Worm (Caenorhabditis elegans) whole organism, mixed stage, embryonic: ENCODE data around the gene lgc-6.
A peak's percentile ranks its signal among the peaks of the same experiment; 100 is the strongest.

ENCODE experiments used
- M03D4.4 ChIP-seq: sonication (generic microtip); optimal IDR thresholded peaks from 2 replicates; lab custom pipeline; 2017; ENCODE audit warnings: mild to moderate bottlenecking, missing genetic modification characterization, missing compliant biosample characterization
- bed-3 ChIP-seq: fragments of 200-800 bp; sonication (Bioruptor generic); optimal IDR thresholded peaks from 3 replicates; lab custom pipeline; 2018; ENCODE audit warnings: mild to moderate bottlenecking, missing genetic modification characterization, moderate library complexity, missing compliant biosample characterization
- blmp-1 ChIP-seq: fragments of 150-350 bp; optimal IDR thresholded peaks from 2 replicates; lab custom pipeline; 2014; ENCODE audit warnings: missing biosample characterization, missing genetic modification characterization
- ceh-39 ChIP-seq: fragments of 150-350 bp; optimal IDR thresholded peaks from 2 replicates; lab custom pipeline; 2014; ENCODE audit warnings: missing biosample characterization, missing genetic modification characterization
- ceh-43 ChIP-seq: fragments of 200-800 bp; sonication (Bioruptor generic); optimal IDR thresholded peaks from 2 replicates; lab custom pipeline; 2018; ENCODE audit warnings: mild to moderate bottlenecking, missing genetic modification characterization, moderate library complexity, missing compliant biosample characterization
- ces-1 ChIP-seq: fragments of 150-350 bp; optimal IDR thresholded peaks from 2 replicates; lab custom pipeline; 2014; ENCODE audit warnings: missing biosample characterization, missing genetic modification reagents, missing genetic modification characterization
- cnd-1 ChIP-seq: fragments of 200-800 bp; sonication (Bioruptor generic); optimal IDR thresholded peaks from 2 replicates; lab custom pipeline; 2018; ENCODE audit warnings: mild to moderate bottlenecking, missing genetic modification characterization, missing compliant biosample characterization
- drap-1 ChIP-seq: fragments of 200-800 bp; sonication (Bioruptor generic); optimal IDR thresholded peaks from 3 replicates; lab custom pipeline; 2018; ENCODE audit warnings: mild to moderate bottlenecking, missing genetic modification characterization, missing compliant biosample characterization
- elt-1 ChIP-seq: sonication (generic microtip); optimal IDR thresholded peaks from 2 replicates; lab custom pipeline; 2017; ENCODE audit warnings: missing genetic modification characterization, mild to moderate bottlenecking, missing compliant biosample characterization, antibody characterized with exemption, moderate library complexity, borderline replicate concordance; ENCODE audit not compliant: insufficient read depth
- elt-3 ChIP-seq: fragments of 150-350 bp; optimal IDR thresholded peaks from 2 replicates; lab custom pipeline; 2014; ENCODE audit warnings: missing biosample characterization, missing genetic modification characterization
- flh-1 ChIP-seq: fragments of 200-800 bp; sonication (Bioruptor generic); optimal IDR thresholded peaks from 2 replicates; lab custom pipeline; 2018; ENCODE audit warnings: mild to moderate bottlenecking, missing genetic modification characterization, moderate library complexity, missing compliant biosample characterization
- ham-2 ChIP-seq: fragments of 200-800 bp; sonication (Bioruptor generic); optimal IDR thresholded peaks from 2 replicates; lab custom pipeline; 2018; ENCODE audit warnings: mild to moderate bottlenecking, missing genetic modification characterization, missing compliant biosample characterization
- lin-13 ChIP-seq: fragments of 150-350 bp; optimal IDR thresholded peaks from 2 replicates; lab custom pipeline; 2014; ENCODE audit warnings: missing biosample characterization, missing genetic modification characterization
- lin-32 ChIP-seq: fragments of 200-800 bp; sonication (Bioruptor generic); optimal IDR thresholded peaks from 2 replicates; lab custom pipeline; 2018; ENCODE audit warnings: mild to moderate bottlenecking, missing genetic modification characterization, missing compliant biosample characterization
- lsy-2 ChIP-seq: fragments of 150-350 bp; optimal IDR thresholded peaks from 2 replicates; lab custom pipeline; 2014; ENCODE audit warnings: missing biosample characterization, missing genetic modification characterization
- mab-5 ChIP-seq: fragments of 150-350 bp; optimal IDR thresholded peaks from 2 replicates; lab custom pipeline; 2014; ENCODE audit warnings: missing biosample characterization, missing genetic modification characterization
- mep-1 ChIP-seq: fragments of 150-350 bp; optimal IDR thresholded peaks from 2 replicates; lab custom pipeline; 2017; ENCODE audit warnings: missing biosample characterization, missing genetic modification reagents, missing genetic modification characterization, inconsistent platforms
- mls-2 ChIP-seq: sonication (generic microtip); optimal IDR thresholded peaks from 2 replicates; lab custom pipeline; 2016; ENCODE audit warnings: mild to moderate bottlenecking, missing genetic modification characterization, moderate library complexity, missing compliant biosample characterization
- nhr-12 ChIP-seq: fragments of 150-350 bp; optimal IDR thresholded peaks from 2 replicates; lab custom pipeline; 2014; ENCODE audit warnings: missing biosample characterization, missing genetic modification characterization
- nhr-2 ChIP-seq: fragments of 150-350 bp; optimal IDR thresholded peaks from 2 replicates; lab custom pipeline; 2014; ENCODE audit warnings: missing biosample characterization, missing genetic modification characterization
- nhr-237 ChIP-seq: fragments of 150-350 bp; optimal IDR thresholded peaks from 2 replicates; lab custom pipeline; 2014; ENCODE audit warnings: missing biosample characterization, missing genetic modification characterization
- nhr-28 ChIP-seq: fragments of 150-350 bp; optimal IDR thresholded peaks from 2 replicates; lab custom pipeline; 2014; ENCODE audit warnings: missing biosample characterization, missing genetic modification characterization
- nhr-76 ChIP-seq: sonication (generic microtip); optimal IDR thresholded peaks from 2 replicates; lab custom pipeline; 2017; ENCODE audit warnings: missing biosample characterization, missing genetic modification characterization
- pha-4 ChIP-seq: fragments of 150-350 bp; optimal IDR thresholded peaks from 2 replicates; lab custom pipeline; 2018; ENCODE audit warnings: missing biosample characterization, missing genetic modification reagents, missing genetic modification characterization
- sem-2 ChIP-seq: fragments of 200-800 bp; sonication (Bioruptor generic); optimal IDR thresholded peaks from 2 replicates; lab custom pipeline; 2018; ENCODE audit warnings: mild to moderate bottlenecking, missing genetic modification characterization, missing compliant biosample characterization
- snpc-4 ChIP-seq: fragments of 150-350 bp; optimal IDR thresholded peaks from 2 replicates; lab custom pipeline; 2014; ENCODE audit warnings: missing biosample characterization, missing genetic modification characterization
- sptf-1 ChIP-seq: sonication (generic microtip); optimal IDR thresholded peaks from 2 replicates; lab custom pipeline; 2017; ENCODE audit warnings: mild to moderate bottlenecking, missing genetic modification characterization, moderate library complexity, missing compliant biosample characterization
- tbx-8 ChIP-seq: fragments of 200-800 bp; sonication (Bioruptor generic); optimal IDR thresholded peaks from 2 replicates; lab custom pipeline; 2018; ENCODE audit warnings: mild to moderate bottlenecking, missing genetic modification characterization, moderate library complexity, missing compliant biosample characterization
- unc-120 ChIP-seq: sonication (generic microtip); optimal IDR thresholded peaks from 2 replicates; lab custom pipeline; 2017; ENCODE audit warnings: missing genetic modification characterization, missing compliant biosample characterization; ENCODE audit not compliant: poor library complexity, severe bottlenecking
- unc-39 ChIP-seq: fragments of 150-350 bp; optimal IDR thresholded peaks from 2 replicates; lab custom pipeline; 2014; ENCODE audit warnings: missing biosample characterization, missing genetic modification characterization
- unc-62 ChIP-seq: fragments of 150-350 bp; optimal IDR thresholded peaks from 2 replicates; lab custom pipeline; 2014; ENCODE audit warnings: missing biosample characterization, missing genetic modification reagents, missing genetic modification characterization
- zip-8 ChIP-seq: fragments of 150-350 bp; optimal IDR thresholded peaks from 2 replicates; lab custom pipeline; 2014; ENCODE audit warnings: missing biosample characterization, missing genetic modification characterization
- ztf-11 ChIP-seq: fragments of 150-350 bp; optimal IDR thresholded peaks from 2 replicates; lab custom pipeline; 2014; ENCODE audit warnings: missing biosample characterization, missing genetic modification characterization

Gene lgc-6

ce11 chrIV:8300468-8300867 lies 39.3 kb upstream of the lgc-6 start, which contains the start of gene F35H10.5:
F35H10.5 (plus strand) TSS chrIV:8300768.
- TF ChIP-seq bed-3 (GFP tag; lab: Kevin White, UChicago) (no peak), flh-1 (GFP tag; lab: Kevin White, UChicago) (no peak), lsy-2 (tag; lab: Kevin White, UChicago) (no peak), ham-2 (GFP tag; lab: Kevin White, UChicago) (no peak), tbx-8 (GFP tag; lab: Kevin White, UChicago) (no peak), pha-4 (tag; lab: Kevin White, UChicago) (no peak), drap-1 (GFP tag; lab: Kevin White, UChicago) (no peak), lin-32 (GFP tag; lab: Kevin White, UChicago) (no peak), mep-1 (no peak), ces-1 (GFP tag; lab: Kevin White, UChicago) (no peak), ztf-11 (tag; lab: Kevin White, UChicago) (no peak), zip-8 (tag; lab: Kevin White, UChicago) (no peak)
- TF ChIP-seq, all 35 proteins: peak for 0

- peak; percentile 7 for TF ChIP-seq nhr-237
- no peak for TF ChIP-seq bed-3 (GFP tag; lab: Kevin White, UChicago)
- TF ChIP-seq flh-1 (GFP tag; lab: Kevin White, UChicago): no peak
- no peak for TF ChIP-seq ham-2 (GFP tag; lab: Kevin White, UChicago)
- TF ChIP-seq sem-2 (GFP tag; lab: Kevin White, UChicago): no peak
- TF ChIP-seq zip-8 (tag; lab: Kevin White, UChicago): no peak
- TF ChIP-seq snpc-4 (tag; lab: Kevin White, UChicago): no peak
- TF ChIP-seq, all 35 proteins: peak for 1
These were observed 37.8 kb upstream of the lgc-6 start for ce11 chrIV:8301925-8302324.

- TF ChIP-seq blmp-1 (tag; lab: Kevin White, UChicago) (peak; percentile 61), mab-5 (no peak)
- TF ChIP-seq, all 35 proteins: peak for 1
These were observed 37.0 kb upstream of the lgc-6 start for ce11 chrIV:8302648-8303161.

ce11 chrIV:8303668-8304067 lies 36.1 kb upstream of the lgc-6 start, which contains the start of gene vha-5:
vha-5 (plus strand) TSS chrIV:8303968.
- TF ChIP-seq ztf-11 (tag; lab: Kevin White, UChicago) (no peak), elt-1 (tag; lab: Kevin White, UChicago) (no peak), mep-1 (no peak), nhr-2 (tag; lab: Kevin White, UChicago) (no peak), nhr-12 (tag; lab: Kevin White, UChicago) (no peak), sptf-1 (tag; lab: Kevin White, UChicago) (no peak), unc-120 (tag; lab: Kevin White, UChicago) (no peak), elt-3 (tag; lab: Kevin White, UChicago) (no peak), nhr-237 (no peak), ceh-39 (tag; lab: Kevin White, UChicago) (no peak), pha-4 (tag; lab: Kevin White, UChicago) (no peak), nhr-28 (tag; lab: Kevin White, UChicago) (no peak), flh-1 (GFP tag; lab: Kevin White, UChicago) (no peak), lin-13 (no peak), mls-2 (tag; lab: Kevin White, UChicago) (no peak)

- TF ChIP-seq nhr-12 (tag; lab: Kevin White, UChicago) (no peak), ceh-39 (tag; lab: Kevin White, UChicago) (no peak), nhr-237 (no peak), nhr-28 (tag; lab: Kevin White, UChicago) (no peak), elt-1 (tag; lab: Kevin White, UChicago) (no peak), sem-2 (GFP tag; lab: Kevin White, UChicago) (no peak), nhr-2 (tag; lab: Kevin White, UChicago) (no peak), ztf-11 (tag; lab: Kevin White, UChicago) (no peak)
These were observed 32.3 kb upstream of the lgc-6 start for ce11 chrIV:8307408-8307807.

DNA sequence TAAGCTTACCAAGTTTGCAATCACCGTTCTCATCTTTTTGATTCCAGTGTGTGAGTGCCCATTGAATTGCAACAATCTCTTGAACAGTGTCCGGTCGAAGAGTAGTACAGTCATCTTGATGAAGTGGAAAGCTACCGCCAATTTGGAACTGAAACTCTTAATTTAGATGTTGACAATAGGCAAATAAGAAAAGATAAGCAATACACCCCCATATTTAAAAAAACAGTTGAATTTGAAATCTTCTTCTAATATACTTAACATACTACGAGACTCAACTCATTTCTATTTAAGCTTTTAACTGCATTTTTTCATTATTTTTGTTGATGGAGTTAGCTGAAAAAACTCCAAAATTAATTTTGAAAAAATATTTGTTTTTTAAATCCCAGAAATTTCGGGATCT lies 27.6 kb upstream of the lgc-6 start:
- no peak for TF ChIP-seq ceh-43 (GFP tag; lab: Kevin White, UChicago)
- TF ChIP-seq pha-4 (tag; lab: Kevin White, UChicago): no peak
- no peak for TF ChIP-seq zip-8 (tag; lab: Kevin White, UChicago)
- TF ChIP-seq snpc-4 (tag; lab: Kevin White, UChicago): no peak
- no peak for TF ChIP-seq tbx-8 (GFP tag; lab: Kevin White, UChicago)
- no peak for TF ChIP-seq unc-62 (GFP tag; lab: Kevin White, UChicago)
- TF ChIP-seq nhr-2 (tag; lab: Kevin White, UChicago): no peak
- TF ChIP-seq mep-1: no peak
- TF ChIP-seq cnd-1 (tag; lab: Kevin White, UChicago): no peak
- TF ChIP-seq ztf-11 (tag; lab: Kevin White, UChicago): no peak
- no peak for TF ChIP-seq sem-2 (GFP tag; lab: Kevin White, UChicago)
- no peak for TF ChIP-seq ham-2 (GFP tag; lab: Kevin White, UChicago)
- no peak for TF ChIP-seq unc-39 (tag; lab: Kevin White, UChicago)
- TF ChIP-seq ceh-39 (tag; lab: Kevin White, UChicago): no peak
- TF ChIP-seq nhr-76 (tag; lab: Kevin White, UChicago): no peak
- TF ChIP-seq M03D4.4 (tag; lab: Kevin White, UChicago): no peak
- no peak for TF ChIP-seq nhr-12 (tag; lab: Kevin White, UChicago)
